Fruit fly (Drosophila melanogaster) ovary, adult (tissue): ENCODE data around the gene Jon99Fi.
A peak's percentile ranks its signal among the peaks of the same experiment; 100 is the strongest.

ENCODE experiments used
- CG17801 ChIP-seq: fragments of 200-800 bp; optimal IDR thresholded peaks from 2 replicates; lab custom pipeline; 2019; ENCODE audit warnings: missing biosample characterization, mild to moderate bottlenecking, missing genetic modification characterization, moderate library complexity; ENCODE audit not compliant: partially characterized antibody

Jon99Fi gene

dm6 chr3R:30488663-30489062, at the start of gene Jon99Fi:
Jon99Fi (plus strand) TSS chr3R:30488963.
- TF ChIP-seq CG17801 (GFP tag; lab: Kevin White, UChicago), result no peak

- no peak for TF ChIP-seq CG17801 (GFP tag; lab: Kevin White, UChicago)
Measured at dm6 chr3R:30443549-30444133, 45.1 kb upstream of the Jon99Fi start, which contains the start of gene CG15537. CG15537 (minus strand) TSS chr3R:30443599.

dm6 chr3R:30444946-30445345, 43.8 kb upstream of the Jon99Fi start, which contains the start of gene Osi23:
Osi23 (minus strand) TSS chr3R:30445046.
- no peak for TF ChIP-seq CG17801 (GFP tag; lab: Kevin White, UChicago)

- no peak for TF ChIP-seq CG17801 (GFP tag; lab: Kevin White, UChicago)
Measured at dm6 chr3R:30449446-30449845, 39.3 kb upstream of the Jon99Fi start.

dm6 chr3R:30450224-30450623, 38.5 kb upstream of the Jon99Fi start:
- peak; percentile 67 for TF ChIP-seq CG17801 (GFP tag; lab: Kevin White, UChicago)

dm6 chr3R:30450690-30451343, 37.9 kb upstream of the Jon99Fi start:
- TF ChIP-seq CG17801 (GFP tag; lab: Kevin White, UChicago), result no peak

- no peak for TF ChIP-seq CG17801 (GFP tag; lab: Kevin White, UChicago)
Measured at dm6 chr3R:30453236-30453635, 35.5 kb upstream of the Jon99Fi start.

- no peak for TF ChIP-seq CG17801 (GFP tag; lab: Kevin White, UChicago)
Measured at dm6 chr3R:30454442-30454841, 34.3 kb upstream of the Jon99Fi start.

- no peak for TF ChIP-seq CG17801 (GFP tag; lab: Kevin White, UChicago)
Measured at dm6 chr3R:30455817-30456544, 32.8 kb upstream of the Jon99Fi start, which contains the start of gene aralar1. aralar1 (minus strand) TSS chr3R:30455867.

- TF ChIP-seq CG17801 (GFP tag; lab: Kevin White, UChicago), result peak; percentile 30
Measured at dm6 chr3R:30459066-30459935, 29.5 kb upstream of the Jon99Fi start, which contains the start of the genes CG2224 and CDase. CG2224 (minus strand) TSS chr3R:30459300. CDase (plus strand) TSS chr3R:30459521.

- TF ChIP-seq CG17801 (GFP tag; lab: Kevin White, UChicago), result no peak
Measured at dm6 chr3R:30460187-30460586, 28.6 kb upstream of the Jon99Fi start.

dm6 chr3R:30461608-30462243, 27.0 kb upstream of the Jon99Fi start:
- no peak for TF ChIP-seq CG17801 (GFP tag; lab: Kevin White, UChicago)

- TF ChIP-seq CG17801 (GFP tag; lab: Kevin White, UChicago), result no peak
Measured at dm6 chr3R:30464244-30464643, 24.5 kb upstream of the Jon99Fi start.
